Worm (Caenorhabditis elegans): ENCODE results near the gene znf-474.

Gene znf-474

ce11 chrX:12145919-12146318 is 3.8 kb upstream of the znf-474 start:
- TF ChIP-seq atf-7 (tag; optimal IDR thresholded peaks at IDR 0.05) (no peak), tbx-9 (tag; optimal IDR thresholded peaks at IDR 0.05; ENCODE audit: borderline replicate concordance) (no peak), cebp-2 (GFP tag; IDR thresholded peaks at IDR 0.05) (no peak), Y56A3A.18 (GFP tag; IDR thresholded peaks at IDR 0.05) (no peak), Y67H2A.10 (GFP tag; conservative IDR thresholded peaks at IDR 0.05) (no peak), nhr-179 (tag; optimal IDR thresholded peaks at IDR 0.05) (no peak), bed-2 (GFP tag; IDR thresholded peaks at IDR 0.05) (no peak), C06A6.2 (GFP tag; conservative IDR thresholded peaks at IDR 0.05) (no peak), bed-1 (GFP tag; IDR thresholded peaks at IDR 0.05) (no peak), D2030.7 (GFP tag; IDR thresholded peaks at IDR 0.05) (no peak), unc-130 (GFP tag; optimal IDR thresholded peaks at IDR 0.05) (no peak), aptf-3 (GFP tag; IDR thresholded peaks at IDR 0.05) (no peak), aptf-2 (GFP tag; conservative IDR thresholded peaks at IDR 0.05) (no peak), madf-3 (GFP tag; IDR thresholded peaks at IDR 0.05) (no peak)

- TF ChIP-seq nhr-80 (tag; optimal IDR thresholded peaks at IDR 0.05) (peak; percentile 63), attf-5 (GFP tag; optimal IDR thresholded peaks at IDR 0.05) (no peak)
Measured at ce11 chrX:12146453-12147085, 3.2 kb upstream of the znf-474 start, which contains the start of gene pycr-1. Gene pycr-1, plus strand, starts transcription at chrX:12146832.

ce11 chrX:12154055-12154898 is 4.6 kb downstream of the znf-474 start, which contains the start of gene mfsd-11:
Gene mfsd-11, minus strand, starts transcription at chrX:12154105.
- TF ChIP-seq ceh-100 (GFP tag; IDR thresholded peaks at IDR 0.05): no peak
- peak; percentile 9 for TF ChIP-seq nhr-80 (tag; optimal IDR thresholded peaks at IDR 0.05)

ce11 chrX:12158641-12159040 is 8.9 kb downstream of the znf-474 start:
- TF ChIP-seq T26A5.8 (tag; optimal IDR thresholded peaks at IDR 0.05): no peak
- no peak for TF ChIP-seq F33H1.4 (GFP tag; IDR thresholded peaks at IDR 0.05)
- no peak for TF ChIP-seq nhr-120 (GFP tag; IDR thresholded peaks at IDR 0.05)
- no peak for TF ChIP-seq nfya-2 (GFP tag; IDR thresholded peaks at IDR 0.05)
- no peak for TF ChIP-seq mes-4 (tag; optimal IDR thresholded peaks at IDR 0.05)
- no peak for TF ChIP-seq C17E4.6 (GFP tag; IDR thresholded peaks at IDR 0.05)
- TF ChIP-seq Y67H2A.10 (GFP tag; conservative IDR thresholded peaks at IDR 0.05): no peak
- TF ChIP-seq Y79H2A.3 (GFP tag; conservative IDR thresholded peaks at IDR 0.05): no peak
- no peak for TF ChIP-seq sea-2 (GFP tag; IDR thresholded peaks at IDR 0.05)

- no peak for TF ChIP-seq egl-18 (GFP tag; IDR thresholded peaks at IDR 0.05)
- no peak for TF ChIP-seq cebp-1 (GFP tag; IDR thresholded peaks at IDR 0.05)
- TF ChIP-seq cebp-1 (tag; optimal IDR thresholded peaks at IDR 0.05): no peak
- TF ChIP-seq Y53G8AR.9 (GFP tag; conservative IDR thresholded peaks at IDR 0.05): no peak
- TF ChIP-seq mel-28 (tag; optimal IDR thresholded peaks at IDR 0.05; ENCODE audit: borderline replicate concordance): no peak
- no peak for TF ChIP-seq hrde-1 (tag; optimal IDR thresholded peaks at IDR 0.05; ENCODE audit: borderline replicate concordance)
- TF ChIP-seq tlf-1 (GFP tag; optimal IDR thresholded peaks at IDR 0.05): no peak
- TF ChIP-seq bed-1 (GFP tag; IDR thresholded peaks at IDR 0.05): no peak
- TF ChIP-seq nhr-120 (GFP tag; IDR thresholded peaks at IDR 0.05): no peak
- TF ChIP-seq C17E4.6 (GFP tag; IDR thresholded peaks at IDR 0.05): no peak
- TF ChIP-seq F37B4.10 (GFP tag; IDR thresholded peaks at IDR 0.05): no peak
- no peak for TF ChIP-seq madf-8 (GFP tag; conservative IDR thresholded peaks at IDR 0.05)
- TF ChIP-seq F33H1.4 (GFP tag; IDR thresholded peaks at IDR 0.05): no peak
- no peak for TF ChIP-seq F39B2.1 (GFP tag; IDR thresholded peaks at IDR 0.05)
- TF ChIP-seq tbx-9 (tag; optimal IDR thresholded peaks at IDR 0.05; ENCODE audit: borderline replicate concordance): no peak
Measured at ce11 chrX:12160002-12160690, 10.4 kb downstream of the znf-474 start, which contains the start of gene F57G12.2. Gene F57G12.2, minus strand, starts transcription at chrX:12160052.

All from whole organism, young adult.